Fruit fly (Drosophila melanogaster) whole organism, adult: ENCODE results near the gene wb.

ENCODE experiments used
- CG33017 ChIP-seq: fragments of 200-800 bp; sonication (Bioruptor generic); optimal IDR thresholded peaks from 2 replicates; lab custom pipeline; 2018; ENCODE audit warnings: missing biosample characterization, mild to moderate bottlenecking, missing genetic modification characterization, moderate library complexity
- CG7101 ChIP-seq: fragments of 200-800 bp; sonication (Bioruptor generic); optimal IDR thresholded peaks from 2 replicates; lab custom pipeline; 2018; ENCODE audit warnings: missing biosample characterization, mild to moderate bottlenecking, missing genetic modification characterization, moderate library complexity
- Hr96 ChIP-seq: fragments of 200-800 bp; sonication (Bioruptor generic); optimal IDR thresholded peaks from 2 replicates; lab custom pipeline; 2016; ENCODE audit warnings: missing biosample characterization, missing genetic modification characterization
- toe ChIP-seq: fragments of 200-800 bp; sonication (Bioruptor generic); optimal IDR thresholded peaks from 2 replicates; lab custom pipeline; 2016; ENCODE audit warnings: missing biosample characterization, missing genetic modification characterization

DNA sequence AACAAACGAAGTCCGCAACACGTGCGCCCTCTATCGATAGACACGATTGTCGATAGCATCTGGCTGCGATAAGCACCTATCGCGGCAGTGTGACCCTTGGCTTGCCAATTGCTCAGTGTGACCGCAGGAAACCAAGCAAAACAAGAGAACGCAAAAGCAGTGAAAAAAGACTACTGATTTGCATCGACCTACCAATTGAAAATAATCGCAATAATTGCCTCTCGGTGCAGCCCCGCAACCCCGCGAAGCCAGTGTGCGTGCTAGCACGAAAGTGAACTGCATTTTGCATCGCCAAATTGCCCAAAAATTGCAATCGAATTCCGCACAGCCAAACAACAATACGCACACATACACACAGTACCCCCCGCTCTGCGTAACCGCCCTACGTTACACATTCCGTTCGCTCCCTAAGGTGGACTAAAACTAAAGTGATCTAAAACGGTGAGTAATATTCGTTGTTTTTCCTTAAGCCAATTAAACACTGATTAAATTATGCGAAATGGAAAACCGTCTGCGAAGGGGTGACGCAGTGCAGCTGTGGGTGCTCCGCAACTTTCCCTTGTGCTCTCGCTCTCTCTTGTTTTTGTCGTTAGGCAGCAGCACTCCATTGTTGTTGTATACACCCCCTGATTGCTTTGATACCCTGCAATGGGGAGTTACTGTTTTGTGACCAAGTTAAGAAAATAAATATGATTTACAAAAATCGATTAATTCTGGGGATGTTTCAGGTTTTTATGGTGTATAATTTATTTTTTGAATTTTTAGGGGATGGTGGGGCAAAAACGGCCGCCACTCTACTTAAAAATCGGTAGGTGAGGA, 92.4 kb downstream of the wb start, which contains the start of gene Rab14:
- TF ChIP-seq Hr96 (peak; percentile 58), toe (GFP tag; lab: Kevin White, UChicago) (peak; percentile 39), CG33017 (peak; percentile 87), CG7101 (tag; lab: Kevin White, UChicago) (peak; percentile 82)
